Fruit fly (Drosophila melanogaster) whole organism, embryonic: ENCODE results near the gene w-cup.

Experiments used
- CG1024 ChIP-seq: fragments of 200-800 bp; sonication (Bioruptor generic); IDR thresholded peaks from 2 replicates; pipeline ENCODE4 v1.3.6; 2022; ENCODE audit warnings: missing biosample characterization, missing genetic modification characterization
- CG12071 ChIP-seq: fragments of 200-800 bp; sonication (Bioruptor generic); optimal IDR thresholded peaks from 3 replicates; lab custom pipeline; 2018; ENCODE audit warnings: missing biosample characterization, mild to moderate bottlenecking, missing genetic modification characterization
- CG12391 ChIP-seq: fragments of 200-800 bp; sonication (Bioruptor generic); optimal IDR thresholded peaks from 3 replicates; lab custom pipeline; 2018; ENCODE audit warnings: missing biosample characterization, mild to moderate bottlenecking, missing genetic modification characterization, moderate library complexity
- CG12744 ChIP-seq: fragments of 200-800 bp; sonication (Bioruptor generic); optimal IDR thresholded peaks from 2 replicates; lab custom pipeline; 2016; ENCODE audit warnings: missing biosample characterization, missing genetic modification characterization
- CG13287 ChIP-seq: fragments of 200-800 bp; sonication (Bioruptor generic); IDR thresholded peaks from 2 replicates; pipeline ENCODE4 v1.3.6; 2022; ENCODE audit warnings: missing biosample characterization, missing genetic modification characterization; ENCODE audit not compliant: partially characterized antibody
- CG17612 ChIP-seq: fragments of 200-800 bp; sonication (Bioruptor generic); IDR thresholded peaks from 2 replicates; pipeline ENCODE4 v1.3.6; 2022; ENCODE audit warnings: missing biosample characterization, missing genetic modification characterization
- CG17829 ChIP-seq: fragments of 200-800 bp; optimal IDR thresholded peaks from 2 replicates; lab custom pipeline; 2019; ENCODE audit warnings: missing biosample characterization, mild to moderate bottlenecking, missing genetic modification characterization, moderate library complexity
- CG17912 ChIP-seq: fragments of 200-800 bp; sonication (Bioruptor generic); optimal IDR thresholded peaks from 2 replicates; lab custom pipeline; 2018; ENCODE audit warnings: missing biosample characterization, mild to moderate bottlenecking, missing genetic modification characterization
- CG31365 ChIP-seq: fragments of 200-800 bp; sonication (Bioruptor generic); optimal IDR thresholded peaks from 2 replicates; lab custom pipeline; 2018; ENCODE audit warnings: missing biosample characterization, mild to moderate bottlenecking, missing genetic modification characterization
- CG3281 ChIP-seq: fragments of 200-800 bp; sonication (Bioruptor generic); optimal IDR thresholded peaks from 3 replicates; lab custom pipeline; 2017; ENCODE audit warnings: missing biosample characterization, mild to moderate bottlenecking, missing genetic modification characterization
- CG42726 ChIP-seq: fragments of 200-800 bp; sonication (Bioruptor generic); IDR thresholded peaks from 2 replicates; pipeline ENCODE4 v1.3.6; 2022; ENCODE audit warnings: missing biosample characterization, missing genetic modification characterization; ENCODE audit not compliant: partially characterized antibody
- CG5953 ChIP-seq: fragments of 200-800 bp; sonication (Bioruptor generic); IDR thresholded peaks from 2 replicates; pipeline ENCODE4 v1.3.6; 2022; ENCODE audit warnings: missing biosample characterization, missing genetic modification characterization
- CG9215 ChIP-seq: fragments of 200-800 bp; sonication (Bioruptor generic); IDR thresholded peaks from 2 replicates; pipeline ENCODE4 v1.3.6; 2022; ENCODE audit warnings: missing biosample characterization, missing genetic modification characterization
- CG9727 ChIP-seq: fragments of 200-800 bp; sonication (Bioruptor generic); optimal IDR thresholded peaks from 3 replicates; lab custom pipeline; 2017; ENCODE audit warnings: missing biosample characterization, mild to moderate bottlenecking, missing genetic modification characterization
- D19A ChIP-seq: fragments of 200-800 bp; optimal IDR thresholded peaks from 3 replicates; lab custom pipeline; 2019; ENCODE audit warnings: missing biosample characterization, mild to moderate bottlenecking, missing genetic modification characterization, moderate library complexity
- Dip2 ChIP-seq: fragments of 200-800 bp; sonication (Bioruptor generic); IDR thresholded peaks from 2 replicates; pipeline ENCODE4 v1.3.6; 2022; ENCODE audit warnings: missing biosample characterization, missing genetic modification characterization
- Dp ChIP-seq: fragments of 200-800 bp; sonication (Bioruptor generic); optimal IDR thresholded peaks from 2 replicates; lab custom pipeline; 2018; ENCODE audit warnings: missing biosample characterization, mild to moderate bottlenecking, missing genetic modification characterization, moderate library complexity
- ERR ChIP-seq: fragments of 200-800 bp; sonication (Bioruptor generic); optimal IDR thresholded peaks from 2 replicates; lab custom pipeline; 2016; ENCODE audit warnings: missing biosample characterization, missing genetic modification characterization
- Gug ChIP-seq: fragments of 200-800 bp; sonication (Bioruptor generic); IDR thresholded peaks from 4 replicates; pipeline ENCODE4 v1.3.6; 2022; ENCODE audit warnings: missing biosample characterization, missing genetic modification characterization
- HHEX ChIP-seq: fragments of 200-800 bp; sonication (Bioruptor generic); optimal IDR thresholded peaks from 3 replicates; lab custom pipeline; 2017; ENCODE audit warnings: missing biosample characterization, mild to moderate bottlenecking, missing genetic modification characterization, missing genetic modification reagents
- Lpt ChIP-seq: fragments of >200 bp; optimal IDR thresholded peaks from 2 replicates; lab custom pipeline; 2018; ENCODE audit warnings: missing biosample characterization, missing genetic modification characterization
- MTF-1 ChIP-seq: fragments of 200-800 bp; sonication (Bioruptor generic); optimal IDR thresholded peaks from 2 replicates; lab custom pipeline; 2018; ENCODE audit warnings: missing biosample characterization, mild to moderate bottlenecking, missing genetic modification characterization, borderline replicate concordance
- NFAT ChIP-seq: fragments of 200-800 bp; sonication (Bioruptor generic); IDR thresholded peaks from 2 replicates; pipeline ENCODE4 v1.3.6; 2022; ENCODE audit warnings: missing biosample characterization, missing genetic modification characterization
- Neu2 ChIP-seq: fragments of 200-800 bp; sonication (Bioruptor generic); optimal IDR thresholded peaks from 3 replicates; lab custom pipeline; 2016; ENCODE audit warnings: missing biosample characterization, missing genetic modification characterization, borderline replicate concordance
- NfI ChIP-seq: fragments of 200-800 bp; sonication (Bioruptor generic); optimal IDR thresholded peaks from 3 replicates; lab custom pipeline; 2018; ENCODE audit warnings: missing biosample characterization, mild to moderate bottlenecking, missing genetic modification characterization, moderate library complexity
- Pdp1 ChIP-seq, 2 experiments: fragments of 200-800 bp; sonication (Bioruptor generic); optimal IDR thresholded peaks; 3 replicates each; lab custom pipeline; 2016; ENCODE audit warnings: missing biosample characterization in 2 of 2, missing genetic modification characterization in 2 of 2, mild to moderate bottlenecking in 1 of 2, moderate library complexity in 1 of 2
- Ptx1 ChIP-seq: fragments of 200-800 bp; sonication (Bioruptor generic); IDR thresholded peaks from 2 replicates; pipeline ENCODE4 v1.3.6; 2022; ENCODE audit warnings: missing biosample characterization, missing genetic modification characterization
- Six4 ChIP-seq: fragments of 200-800 bp; sonication (Bioruptor generic); optimal IDR thresholded peaks from 2 replicates; lab custom pipeline; 2016; ENCODE audit warnings: missing biosample characterization, missing genetic modification characterization
- Sry-δ ChIP-seq: fragments of 200-800 bp; sonication (Bioruptor generic); optimal IDR thresholded peaks from 2 replicates; lab custom pipeline; 2016; ENCODE audit warnings: missing biosample characterization, missing genetic modification characterization
- Ssrp ChIP-seq: fragments of 200-800 bp; sonication (Bioruptor generic); optimal IDR thresholded peaks from 2 replicates; lab custom pipeline; 2018; ENCODE audit warnings: missing biosample characterization, mild to moderate bottlenecking, missing genetic modification characterization, moderate library complexity
- Taf1 ChIP-seq: fragments of 200-800 bp; sonication (Bioruptor generic); IDR thresholded peaks from 2 replicates; pipeline ENCODE4 v1.3.6; 2022; ENCODE audit warnings: missing biosample characterization, missing genetic modification characterization
- ash1 ChIP-seq: fragments of 200-800 bp; sonication (Bioruptor generic); optimal IDR thresholded peaks from 2 replicates; lab custom pipeline; 2018; ENCODE audit warnings: missing biosample characterization, mild to moderate bottlenecking, missing genetic modification characterization
- danr ChIP-seq: fragments of 200-800 bp; sonication (Bioruptor generic); IDR thresholded peaks from 2 replicates; pipeline ENCODE4 v1.3.6; 2022; ENCODE audit warnings: missing biosample characterization, missing genetic modification characterization
- en ChIP-seq: fragments of 200-800 bp; sonication (Bioruptor generic); optimal IDR thresholded peaks from 2 replicates; lab custom pipeline; 2016; ENCODE audit warnings: missing biosample characterization, missing genetic modification characterization
- eve ChIP-seq, 2 experiments: fragments of >200 bp; optimal IDR thresholded peaks; 2 replicates each; lab custom pipeline; 2017; ENCODE audit warnings: missing biosample characterization in 2 of 2, missing genetic modification characterization in 2 of 2
- ewg ChIP-seq: fragments of 200-800 bp; sonication (Bioruptor generic); optimal IDR thresholded peaks from 3 replicates; lab custom pipeline; 2017; ENCODE audit warnings: mild to moderate bottlenecking, missing biosample characterization, missing genetic modification reagents, missing genetic modification characterization
- hkb ChIP-seq, 2 experiments: fragments of 200-800 bp in 1 of 2; fragments of >200 bp in 1 of 2; sonication (Bioruptor generic) in 1 of 2; IDR thresholded peaks in 1 of 2; optimal IDR thresholded peaks in 1 of 2; 2 replicates each; pipeline versions ENCODE4 v1.3.6 to Lab custom; 2017 to 2022; ENCODE audit warnings: missing biosample characterization in 1 of 2, missing genetic modification characterization in 1 of 2
- ind ChIP-seq: fragments of 200-800 bp; sonication (Bioruptor generic); optimal IDR thresholded peaks from 3 replicates; lab custom pipeline; 2016; ENCODE audit warnings: missing biosample characterization, missing genetic modification characterization
- insv ChIP-seq, 2 experiments: fragments of 200-800 bp; sonication (Bioruptor generic); optimal IDR thresholded peaks; 3 replicates each; lab custom pipeline; 2016 to 2018; ENCODE audit warnings: missing biosample characterization in 2 of 2, missing genetic modification characterization in 2 of 2
- kah ChIP-seq: fragments of 200-800 bp; sonication (Bioruptor generic); optimal IDR thresholded peaks from 2 replicates; lab custom pipeline; 2018; ENCODE audit warnings: missing biosample characterization, mild to moderate bottlenecking, missing genetic modification characterization
- otp ChIP-seq: fragments of 200-800 bp; sonication (Bioruptor generic); IDR thresholded peaks from 3 replicates; pipeline ENCODE4, ENCODE4 v1.3.6; 2022; ENCODE audit warnings: missing biosample characterization, missing genetic modification characterization
- pum ChIP-seq: fragments of 200-800 bp; sonication (Bioruptor generic); optimal IDR thresholded peaks from 2 replicates; lab custom pipeline; 2016; ENCODE audit warnings: missing biosample characterization, missing genetic modification characterization
- ro ChIP-seq: fragments of 200-800 bp; sonication (Bioruptor generic); IDR thresholded peaks from 2 replicates; pipeline ENCODE4 v1.3.6; 2022; ENCODE audit warnings: missing biosample characterization, missing genetic modification characterization
- row ChIP-seq: fragments of 200-800 bp; sonication (Bioruptor generic); IDR thresholded peaks from 3 replicates; pipeline ENCODE4 v1.3.6; 2022; ENCODE audit warnings: missing biosample characterization, missing genetic modification characterization
- schlank ChIP-seq: fragments of 200-800 bp; sonication (Bioruptor generic); optimal IDR thresholded peaks from 2 replicates; lab custom pipeline; 2018; ENCODE audit warnings: missing biosample characterization, mild to moderate bottlenecking, missing genetic modification characterization
- ssp ChIP-seq: fragments of 200-800 bp; sonication (Bioruptor generic); IDR thresholded peaks from 2 replicates; pipeline ENCODE4 v1.3.6; 2022; ENCODE audit warnings: missing biosample characterization, missing genetic modification characterization
- usp ChIP-seq: fragments of >200 bp; optimal IDR thresholded peaks from 2 replicates; lab custom pipeline; 2017; ENCODE audit warnings: missing biosample characterization, missing genetic modification characterization
- wdn ChIP-seq: fragments of 200-800 bp; sonication (Bioruptor generic); IDR thresholded peaks from 2 replicates; pipeline ENCODE4 v1.3.6; 2022; ENCODE audit warnings: missing biosample characterization, missing genetic modification characterization
- yki ChIP-seq: fragments of >200 bp; optimal IDR thresholded peaks from 3 replicates; lab custom pipeline; 2018
- zf30C ChIP-seq: fragments of 200-800 bp; sonication (Bioruptor generic); optimal IDR thresholded peaks from 3 replicates; lab custom pipeline; 2018; ENCODE audit warnings: missing biosample characterization, mild to moderate bottlenecking, missing genetic modification characterization

Gene w-cup

DNA sequence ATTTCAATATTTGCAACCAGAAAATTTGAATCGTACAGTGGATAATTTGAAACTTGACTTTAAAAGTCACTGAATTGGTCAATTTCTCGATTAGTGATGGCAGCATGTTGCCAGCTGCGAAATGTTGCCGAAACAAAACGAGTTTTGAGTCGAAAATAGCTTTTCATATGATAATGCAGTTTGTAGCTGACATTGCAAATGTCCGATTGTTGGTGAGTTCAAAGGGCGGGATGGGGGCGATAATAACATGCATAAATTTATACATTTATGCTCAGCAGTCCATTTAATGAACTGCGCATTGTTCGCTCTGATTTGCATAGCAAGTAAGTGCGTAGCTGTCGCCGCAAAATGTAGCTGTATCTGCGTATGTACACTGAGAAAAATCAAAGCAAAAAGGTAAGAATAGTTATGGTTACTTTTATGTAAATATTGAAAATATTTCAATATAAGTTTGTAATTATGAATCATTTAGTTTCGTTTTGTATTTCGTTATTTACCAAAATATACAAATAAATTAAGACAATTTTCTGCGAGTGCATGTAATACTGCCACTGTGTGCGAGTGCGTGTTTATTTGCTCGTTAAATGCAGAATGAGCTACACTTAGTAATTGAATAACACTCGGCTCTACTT lies 50.5 kb downstream of the w-cup start, which contains the start of gene Lip4 (continued):
- TF ChIP-seq hkb (optimal IDR thresholded peaks at IDR 0.05; lab: Kevin White, UChicago) (no peak), hkb (GFP tag; IDR thresholded peaks at IDR 0.05; lab: Robert Waterston, UW) (peak; percentile 82), Neu2 (GFP tag; lab: Kevin White, UChicago) (no peak), CG17612 (GFP tag; lab: Robert Waterston, UW) (peak; percentile 43; the same call in 1 of the 2 replicates), NfI (GFP tag; lab: Kevin White, UChicago) (peak; percentile 59), Dip2 (GFP tag; lab: Robert Waterston, UW) (no peak), danr (GFP tag; lab: Robert Waterston, UW) (no peak; the same call in 1 of the 2 replicates), Sry-δ (GFP tag; lab: Kevin White, UChicago) (no peak), HHEX (GFP tag; lab: Kevin White, UChicago) (peak; percentile 76), CG13287 (GFP tag; lab: Robert Waterston, UW) (no peak), otp (GFP tag; lab: Robert Waterston, UW) (no peak), wdn (peak; percentile 66), ssp (GFP tag; lab: Robert Waterston, UW) (peak; percentile 57; the same call in 1 of the 2 replicates), CG1024 (GFP tag; lab: Robert Waterston, UW) (peak; percentile 65), ro (GFP tag; lab: Robert Waterston, UW) (peak; percentile 38; the same call in 1 of the 2 replicates), Ssrp (tag; lab: Kevin White, UChicago) (peak; percentile 67), insv (GFP tag; optimal IDR thresholded peaks at IDR 0.05; lab: Kevin White, UChicago) (no peak), CG17829 (tag; lab: Kevin White, UChicago) (peak; percentile 82), CG31365 (tag; lab: Kevin White, UChicago) (no peak), Taf1 (GFP tag; lab: Robert Waterston, UW) (no peak; the same call in 1 of the 2 replicates), Lpt (GFP tag; lab: Kevin White, UChicago) (no peak), Pdp1 (GFP tag; optimal IDR thresholded peaks at IDR 0.05; lab: Kevin White, UChicago) (peak; percentile 58 to 70), kah (GFP tag; lab: Kevin White, UChicago) (peak; percentile 28), CG12071 (GFP tag; lab: Kevin White, UChicago) (peak; percentile 64), Six4 (peak; percentile 19), CG12391 (tag; lab: Kevin White, UChicago) (peak; percentile 81), Dp (GFP tag; lab: Kevin White, UChicago) (no peak), CG42726 (GFP tag; lab: Robert Waterston, UW) (no peak), Gug (GFP tag; lab: Robert Waterston, UW) (peak; percentile 24; the same call in 1 of the 4 replicates), usp (no peak), row (peak; percentile 85), CG12744 (GFP tag; lab: Kevin White, UChicago) (peak; percentile 26), D19A (tag; lab: Kevin White, UChicago) (peak; percentile 64), CG3281 (GFP tag; lab: Kevin White, UChicago) (peak; percentile 77), eve (GFP tag; optimal IDR thresholded peaks at IDR 0.05; lab: Kevin White, UChicago) (peak in 1 of 2 experiments; percentile 86), CG17912 (no peak), MTF-1 (no peak), yki (no peak), ERR (no peak), CG5953 (GFP tag; lab: Robert Waterston, UW) (peak; percentile 69), Ptx1 (GFP tag; lab: Robert Waterston, UW) (peak; percentile 84), pum (peak; percentile 6), CG9215 (GFP tag; lab: Robert Waterston, UW) (no peak; the same call in 1 of the 2 replicates), NFAT (GFP tag; lab: Robert Waterston, UW) (peak; percentile 44; the same call in 1 of the 2 replicates), en (GFP tag; lab: Kevin White, UChicago) (peak; percentile 8), ind (GFP tag; lab: Kevin White, UChicago) (peak; percentile 76), ash1 (GFP tag; lab: Kevin White, UChicago) (no peak), zf30C (GFP tag; lab: Kevin White, UChicago) (peak; percentile 22), schlank (tag; lab: Kevin White, UChicago) (peak; percentile 14), ewg (GFP tag; lab: Kevin White, UChicago) (peak; percentile 48), CG9727 (GFP tag; lab: Kevin White, UChicago) (peak; percentile 86)
